Fruit fly (Drosophila melanogaster) whole organism, embryonic: Measurements from ENCODE around the gene ds.

Experiments used
- CG10979 ChIP-seq: fragments of 200-800 bp; sonication (Bioruptor generic); optimal IDR thresholded peaks from 2 replicates; lab custom pipeline; 2018; ENCODE audit warnings: missing biosample characterization, mild to moderate bottlenecking, missing genetic modification characterization, moderate library complexity
- CG15514 ChIP-seq: fragments of 200-800 bp; sonication (Bioruptor generic); optimal IDR thresholded peaks from 3 replicates; lab custom pipeline; 2017; ENCODE audit warnings: missing biosample characterization, missing genetic modification characterization, mild to moderate bottlenecking, moderate library complexity, missing genetic modification reagents
- CG31388 ChIP-seq: fragments of 200-800 bp; sonication (Bioruptor generic); optimal IDR thresholded peaks from 2 replicates; lab custom pipeline; 2016; ENCODE audit warnings: missing biosample characterization, missing genetic modification characterization
- CG4404 ChIP-seq: fragments of 200-800 bp; sonication (Bioruptor generic); IDR thresholded peaks from 2 replicates; pipeline ENCODE4 v1.3.6; 2022; ENCODE audit warnings: missing biosample characterization, missing genetic modification characterization
- CG6683 ChIP-seq: fragments of 200-800 bp; sonication (Bioruptor generic); optimal IDR thresholded peaks from 2 replicates; lab custom pipeline; 2017; ENCODE audit warnings: missing biosample characterization, mild to moderate bottlenecking, missing genetic modification characterization, missing genetic modification reagents
- CG8089 ChIP-seq: fragments of 200-800 bp; sonication (Bioruptor generic); optimal IDR thresholded peaks from 3 replicates; lab custom pipeline; 2016; ENCODE audit warnings: missing biosample characterization, missing genetic modification characterization
- CTCF ChIP-seq: fragments of 200-800 bp; sonication (Bioruptor generic); optimal IDR thresholded peaks from 2 replicates; lab custom pipeline; 2017; ENCODE audit warnings: missing biosample characterization, mild to moderate bottlenecking, missing genetic modification characterization, moderate library complexity
- ara ChIP-seq: fragments of 200-800 bp; sonication (Bioruptor generic); IDR thresholded peaks from 2 replicates; pipeline ENCODE4 v1.3.6; 2022; ENCODE audit warnings: missing biosample characterization, missing genetic modification characterization
- dati ChIP-seq: fragments of 200-800 bp; sonication (Bioruptor generic); IDR thresholded peaks from 2 replicates; pipeline ENCODE4 v1.3.6; 2022; ENCODE audit warnings: missing biosample characterization, missing genetic modification characterization
- exex ChIP-seq: fragments of 200-800 bp; sonication (Bioruptor generic); optimal IDR thresholded peaks from 4 replicates; lab custom pipeline; 2018; ENCODE audit warnings: missing biosample characterization, mild to moderate bottlenecking, missing genetic modification characterization, moderate library complexity
- fd3F ChIP-seq: fragments of 200-800 bp; sonication (Bioruptor generic); optimal IDR thresholded peaks from 2 replicates; lab custom pipeline; 2018; ENCODE audit warnings: missing biosample characterization, mild to moderate bottlenecking, missing genetic modification characterization, moderate library complexity
- gcm2 ChIP-seq: fragments of 200-800 bp; sonication (Bioruptor generic); optimal IDR thresholded peaks from 2 replicates; lab custom pipeline; 2016; ENCODE audit warnings: missing biosample characterization, missing genetic modification characterization
- jing ChIP-seq: fragments of 200-800 bp; sonication (Bioruptor generic); optimal IDR thresholded peaks from 2 replicates; lab custom pipeline; 2018; ENCODE audit warnings: missing biosample characterization, mild to moderate bottlenecking, missing genetic modification characterization
- nmo ChIP-seq: fragments of 200-800 bp; sonication (Bioruptor generic); optimal IDR thresholded peaks from 2 replicates; lab custom pipeline; 2018; ENCODE audit warnings: missing biosample characterization, mild to moderate bottlenecking, missing genetic modification characterization, moderate library complexity

dm6 chr2L:721757-722156 lies 7.0 kb upstream of the ds start:
- TF ChIP-seq dati (GFP tag; lab: Robert Waterston, UW) (no peak), exex (tag; lab: Kevin White, UChicago) (no peak), fd3F (GFP tag; lab: Kevin White, UChicago) (no peak), CTCF (GFP tag; lab: Kevin White, UChicago) (no peak), CG10979 (tag; lab: Kevin White, UChicago) (no peak), nmo (GFP tag; lab: Kevin White, UChicago) (no peak), CG4404 (GFP tag; lab: Robert Waterston, UW) (no peak), CG8089 (GFP tag; lab: Kevin White, UChicago) (no peak), jing (GFP tag; lab: Kevin White, UChicago) (no peak), CG15514 (no peak), gcm2 (GFP tag; lab: Kevin White, UChicago) (no peak), CG6683 (GFP tag; lab: Kevin White, UChicago) (no peak), CG31388 (GFP tag; lab: Kevin White, UChicago) (no peak), ara (no peak)
